Worm (Caenorhabditis elegans) whole organism, L4/young adult: ENCODE measurements around the gene T02G5.7.

ENCODE experiments used
- W03F9.2 ChIP-seq: fragments of 150-350 bp; optimal IDR thresholded peaks from 2 replicates; lab custom pipeline; 2014; ENCODE audit warnings: missing biosample characterization, missing genetic modification characterization
- dao-5 ChIP-seq: sonication (generic microtip); optimal IDR thresholded peaks from 2 replicates; lab custom pipeline; 2016; ENCODE audit warnings: missing genotype, missing genetic modification characterization, moderate library complexity, missing compliant biosample characterization
- him-1 ChIP-seq: sonication (generic microtip); optimal IDR thresholded peaks from 2 replicates; lab custom pipeline; 2016; ENCODE audit warnings: missing genotype, missing genetic modification reagents, missing genetic modification characterization, missing compliant biosample characterization

DNA sequence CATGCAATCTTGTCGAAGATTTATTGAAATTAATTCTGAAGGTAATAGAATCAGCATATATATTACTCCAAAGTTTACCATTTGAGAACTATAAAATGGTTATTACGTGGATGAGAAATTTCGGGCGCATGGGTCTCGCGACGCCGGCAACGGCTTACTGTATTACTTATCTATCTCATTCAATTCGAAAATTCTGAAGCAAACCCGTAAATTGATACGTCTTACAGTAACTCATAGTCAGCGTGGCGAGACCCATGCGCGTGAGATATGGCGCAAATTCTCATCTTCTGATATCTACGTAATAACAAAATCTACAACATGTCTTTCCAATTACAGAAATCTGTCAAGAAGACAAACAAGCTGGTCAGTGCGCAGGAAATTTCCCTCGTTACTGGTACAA lies 44.1 kb downstream of the T02G5.7 start:
- TF ChIP-seq W03F9.2 (tag; lab: Kevin White, UChicago) (no peak), dao-5 (no peak), him-1 (tag; lab: Kevin White, UChicago) (no peak)
